Worm (Caenorhabditis elegans): ENCODE results near the gene unc-116.
A peak's percentile ranks its signal among the peaks of the same experiment; 100 is the strongest.

Gene unc-116

DNA sequence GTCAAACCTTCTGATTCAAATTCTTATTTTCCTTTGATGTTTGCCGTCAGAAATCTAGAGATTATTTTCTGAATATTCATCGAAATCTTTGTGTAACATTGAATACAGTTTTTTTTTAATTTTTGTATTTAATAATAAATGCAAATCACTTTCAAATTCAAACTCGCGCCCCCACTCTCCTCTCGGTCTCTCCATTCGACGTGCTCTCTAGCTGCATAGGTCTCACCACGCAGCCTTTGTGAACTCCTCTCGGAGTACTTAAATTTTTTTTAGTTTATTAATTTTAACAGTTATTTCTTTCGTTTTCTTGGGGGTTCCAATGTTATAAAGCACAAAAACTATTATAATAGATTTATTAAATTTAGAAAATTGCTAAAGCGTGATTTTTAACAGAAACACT, 15.2 kb upstream of the unc-116 start:
- TF ChIP-seq fax-1 (tag; optimal IDR thresholded peaks at IDR 0.05), result no peak
- no peak for TF ChIP-seq lim-6 (tag; optimal IDR thresholded peaks at IDR 0.05)
- TF ChIP-seq rnt-1 (tag; optimal IDR thresholded peaks at IDR 0.05), result no peak
- TF ChIP-seq T23F11.4 (GFP tag; optimal IDR thresholded peaks at IDR 0.05), result no peak
- no peak for TF ChIP-seq ttx-3 (tag; optimal IDR thresholded peaks at IDR 0.05)
- no peak for TF ChIP-seq elt-4 (tag; optimal IDR thresholded peaks at IDR 0.05)
- TF ChIP-seq ama-1 (optimal IDR thresholded peaks at IDR 0.05), result no peak
- TF ChIP-seq unc-86 (tag; optimal IDR thresholded peaks at IDR 0.05), result no peak
- no peak for TF ChIP-seq tbx-2 (tag; optimal IDR thresholded peaks at IDR 0.05)
- TF ChIP-seq hlh-30 (tag; optimal IDR thresholded peaks at IDR 0.05; ENCODE audit: insufficient read depth), result no peak
- TF ChIP-seq ztf-16 (tag; optimal IDR thresholded peaks at IDR 0.05), result no peak
- no peak for TF ChIP-seq K02D7.2 (tag; optimal IDR thresholded peaks at IDR 0.05)
- TF ChIP-seq pqm-1 (tag; optimal IDR thresholded peaks at IDR 0.05), result no peak
- TF ChIP-seq dve-1 (tag; optimal IDR thresholded peaks at IDR 0.05), result no peak
- no peak for TF ChIP-seq eyg-1 (tag; optimal IDR thresholded peaks at IDR 0.05)
- no peak for TF ChIP-seq Y22D7AL.16 (tag; optimal IDR thresholded peaks at IDR 0.05)

DNA sequence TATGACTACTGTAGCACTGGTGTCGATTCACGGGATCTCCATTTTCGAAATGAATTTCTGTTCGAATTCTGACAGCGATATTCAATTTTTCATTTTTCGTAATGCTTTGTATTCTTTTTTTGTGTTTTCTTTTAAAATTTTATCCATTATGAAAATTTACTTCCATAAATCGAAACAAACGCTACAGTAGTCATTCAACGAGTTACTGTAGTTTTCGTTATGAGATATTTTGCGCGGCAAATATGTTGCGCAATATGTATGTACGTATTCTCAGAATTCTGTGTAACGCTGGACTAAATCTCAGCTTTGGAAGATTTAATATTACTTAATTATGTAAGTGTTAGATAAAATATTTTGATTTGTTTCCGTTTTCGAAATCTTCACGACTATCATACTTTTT, 14.2 kb upstream of the unc-116 start:
- no peak for TF ChIP-seq ahr-1 (tag; optimal IDR thresholded peaks at IDR 0.05)

DNA sequence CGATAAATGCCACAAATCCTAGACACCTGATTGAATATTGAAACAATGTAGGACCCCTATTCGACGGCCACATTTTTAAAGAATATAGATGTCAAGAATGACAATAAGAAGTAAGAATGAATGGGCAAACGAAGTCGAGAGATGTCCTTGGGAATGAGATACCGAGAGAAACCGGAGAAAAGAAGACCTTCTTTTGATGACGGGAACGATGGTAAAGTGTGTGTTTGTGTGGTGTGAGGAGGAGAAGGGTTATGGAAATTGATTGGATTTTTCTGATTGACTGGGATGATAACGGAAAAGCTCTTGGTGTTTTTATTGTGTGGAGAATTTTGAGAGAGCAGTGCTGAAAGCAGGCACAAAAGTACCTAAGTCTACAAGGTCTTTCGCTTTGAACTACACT, 13.6 kb upstream of the unc-116 start, which contains the start of gene R05D3.9:
Gene R05D3.9, minus strand, starts transcription at position 101 of the 400 bp plus-strand sequence.
- TF ChIP-seq C38D4.7 (GFP tag; optimal IDR thresholded peaks at IDR 0.05), result no peak

DNA sequence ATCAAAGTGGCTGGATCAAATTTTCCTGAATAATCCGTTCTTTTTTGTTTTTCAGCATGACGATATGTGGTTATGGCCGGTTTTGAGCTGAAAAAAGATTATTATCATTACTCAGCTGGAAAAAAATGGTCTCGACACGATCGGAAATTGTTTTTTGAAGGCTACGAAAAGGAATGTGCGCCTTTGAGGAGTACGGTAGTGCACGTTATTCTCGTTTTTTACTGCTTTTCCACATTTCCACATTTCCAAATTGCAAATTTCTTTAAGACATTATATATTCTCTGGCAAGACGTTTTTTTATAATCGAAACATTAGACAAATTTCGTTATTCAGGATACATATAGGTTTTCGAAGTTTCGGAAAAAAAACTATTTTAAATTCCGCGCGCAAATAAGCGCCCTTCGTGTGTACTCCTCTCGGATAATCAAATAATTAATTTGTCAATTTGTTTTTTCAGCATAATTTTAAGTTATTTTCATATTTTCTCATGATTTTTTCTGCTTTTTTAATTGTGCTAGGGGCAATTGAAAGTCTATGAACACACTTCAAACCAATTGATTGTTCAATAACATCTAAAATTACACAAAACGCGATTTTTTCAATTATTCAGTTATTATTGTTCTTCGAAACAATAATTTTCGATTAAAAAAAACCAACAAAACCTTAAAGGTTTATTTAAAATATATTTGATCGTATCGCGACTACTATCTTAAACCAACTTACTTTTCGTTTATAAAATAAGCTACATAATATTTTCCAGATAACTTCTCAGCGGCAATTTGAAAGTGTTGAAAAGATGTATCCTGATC, 8.5 kb upstream of the unc-116 start, which contains the start of gene R05D3.3:
Gene R05D3.3, plus strand, starts transcription at position 759 of the 809 bp plus-strand sequence.
- TF ChIP-seq dmd-4 (tag; optimal IDR thresholded peaks at IDR 0.05; ENCODE audit: borderline replicate concordance) (no peak), che-1 (tag; optimal IDR thresholded peaks at IDR 0.05) (no peak), ama-1 (optimal IDR thresholded peaks at IDR 0.05) (no peak), fax-1 (tag; optimal IDR thresholded peaks at IDR 0.05) (no peak), fkh-6 (tag; optimal IDR thresholded peaks at IDR 0.05) (no peak), pha-4 (tag; optimal IDR thresholded peaks at IDR 0.05) (no peak), ttx-3 (tag; optimal IDR thresholded peaks at IDR 0.05) (no peak), ceh-19 (GFP tag; optimal IDR thresholded peaks at IDR 0.05) (no peak), ahr-1 (tag; optimal IDR thresholded peaks at IDR 0.05) (no peak), unc-42 (tag; optimal IDR thresholded peaks at IDR 0.05) (no peak), ceh-18 (tag; optimal IDR thresholded peaks at IDR 0.05) (no peak), unc-86 (tag; optimal IDR thresholded peaks at IDR 0.05) (no peak), F13H6.1 (tag; optimal IDR thresholded peaks at IDR 0.05) (no peak), ceh-14 (tag; optimal IDR thresholded peaks at IDR 0.05) (no peak), ceh-9 (tag; optimal IDR thresholded peaks at IDR 0.05) (no peak), C38D4.7 (GFP tag; optimal IDR thresholded peaks at IDR 0.05) (no peak)

DNA sequence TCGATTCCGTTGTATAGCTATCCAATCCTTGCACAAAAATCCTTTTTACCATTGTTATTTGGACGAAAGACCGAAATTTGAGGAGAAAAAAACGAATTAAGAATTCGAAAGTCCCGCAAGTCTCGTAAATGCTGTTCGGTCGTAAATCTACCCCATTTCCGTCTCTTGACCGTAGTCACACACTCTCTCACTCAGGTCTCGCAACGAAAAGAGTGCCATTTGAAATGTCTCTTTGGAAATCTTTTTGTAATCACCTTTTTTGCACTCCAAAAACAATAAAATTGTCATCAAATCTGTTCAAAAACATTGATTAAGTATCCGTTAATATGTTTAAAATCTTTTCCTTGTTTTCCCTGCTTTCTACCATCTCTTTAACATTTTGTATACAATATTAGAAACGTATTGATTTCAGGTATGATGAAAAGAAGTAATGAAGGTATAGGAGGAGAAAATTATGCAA, 3.3 kb upstream of the unc-116 start, which contains the start of the genes R05D3.8 and rfp-1:
Gene R05D3.8, minus strand, starts transcription at position 115 of the 460 bp plus-strand sequence.
Gene rfp-1, plus strand, starts transcription at position 410 of the 460 bp plus-strand sequence.
- TF ChIP-seq npax-4 (tag; optimal IDR thresholded peaks at IDR 0.05) (no peak), ets-4 (tag; optimal IDR thresholded peaks at IDR 0.05) (no peak), tbx-2 (tag; optimal IDR thresholded peaks at IDR 0.05) (no peak), unc-42 (tag; optimal IDR thresholded peaks at IDR 0.05) (peak; percentile 53), sox-2 (GFP tag; IDR thresholded peaks at IDR 0.05) (no peak), ceh-30 (tag; optimal IDR thresholded peaks at IDR 0.05) (peak; percentile 15), pat-9 (tag; optimal IDR thresholded peaks at IDR 0.05) (no peak), dve-1 (tag; optimal IDR thresholded peaks at IDR 0.05) (peak; percentile 44), ceh-18 (tag; optimal IDR thresholded peaks at IDR 0.05) (peak; percentile 35), ceh-2 (tag; optimal IDR thresholded peaks at IDR 0.05) (no peak), nhr-232 (tag; optimal IDR thresholded peaks at IDR 0.05) (no peak), sdc-2 (tag; optimal IDR thresholded peaks at IDR 0.05) (no peak), ahr-1 (tag; optimal IDR thresholded peaks at IDR 0.05) (no peak), ceh-48 (tag; optimal IDR thresholded peaks at IDR 0.05) (no peak), ref-2 (tag; optimal IDR thresholded peaks at IDR 0.05) (no peak), ceh-45 (GFP tag; IDR thresholded peaks at IDR 0.05) (no peak), C38D4.7 (GFP tag; optimal IDR thresholded peaks at IDR 0.05) (no peak), eyg-1 (tag; optimal IDR thresholded peaks at IDR 0.05) (no peak), pha-2 (tag; optimal IDR thresholded peaks at IDR 0.05) (no peak), pros-1 (tag; optimal IDR thresholded peaks at IDR 0.05) (no peak), hlh-6 (tag; optimal IDR thresholded peaks at IDR 0.05) (no peak), nhr-11 (tag; optimal IDR thresholded peaks at IDR 0.05) (no peak), rnt-1 (tag; optimal IDR thresholded peaks at IDR 0.05) (peak; percentile 46), hlh-15 (tag; optimal IDR thresholded peaks at IDR 0.05) (no peak), ceh-19 (GFP tag; optimal IDR thresholded peaks at IDR 0.05) (no peak)

All from whole organism, late embryonic.